Fruit fly (Drosophila melanogaster) whole organism, embryonic: ENCODE measurements around the gene ck.

Source experiments
- CG10274 ChIP-seq: fragments of 200-800 bp; sonication (Bioruptor generic); optimal IDR thresholded peaks from 3 replicates; lab custom pipeline; 2017; ENCODE audit warnings: missing biosample characterization, mild to moderate bottlenecking, missing genetic modification characterization
- CG11398 ChIP-seq: fragments of 200-800 bp; sonication (Bioruptor generic); optimal IDR thresholded peaks from 2 replicates; lab custom pipeline; 2016; ENCODE audit warnings: missing biosample characterization, missing genetic modification characterization
- CG13287 ChIP-seq: fragments of 200-800 bp; sonication (Bioruptor generic); IDR thresholded peaks from 2 replicates; pipeline ENCODE4 v1.3.6; 2022; ENCODE audit warnings: missing biosample characterization, missing genetic modification characterization; ENCODE audit not compliant: partially characterized antibody
- CG13296 ChIP-seq: fragments of 200-800 bp; sonication (Bioruptor generic); optimal IDR thresholded peaks from 3 replicates; lab custom pipeline; 2018; ENCODE audit warnings: missing biosample characterization, mild to moderate bottlenecking, missing genetic modification characterization
- CG14965 ChIP-seq: fragments of 200-800 bp; sonication (Bioruptor generic); optimal IDR thresholded peaks from 2 replicates; lab custom pipeline; 2016; ENCODE audit warnings: missing biosample characterization, missing genetic modification characterization, borderline replicate concordance
- CG17186 ChIP-seq: fragments of 200-800 bp; sonication (Bioruptor generic); optimal IDR thresholded peaks from 3 replicates; lab custom pipeline; 2017; ENCODE audit warnings: missing biosample characterization, missing genetic modification reagents, missing genetic modification characterization
- CG33213 ChIP-seq: fragments of 200-800 bp; sonication (Bioruptor generic); optimal IDR thresholded peaks from 3 replicates; lab custom pipeline; 2016; ENCODE audit warnings: missing biosample characterization, missing genetic modification characterization
- CG4730 ChIP-seq: fragments of 200-800 bp; sonication (Bioruptor generic); IDR thresholded peaks from 2 replicates; pipeline ENCODE4 v1.3.6; 2022; ENCODE audit warnings: missing biosample characterization, missing genetic modification characterization
- CG5953 ChIP-seq: fragments of 200-800 bp; sonication (Bioruptor generic); IDR thresholded peaks from 2 replicates; pipeline ENCODE4 v1.3.6; 2022; ENCODE audit warnings: missing biosample characterization, missing genetic modification characterization
- CG6175 ChIP-seq: fragments of 200-800 bp; sonication (Bioruptor generic); IDR thresholded peaks from 3 replicates; pipeline ENCODE4 v1.3.6; 2022; ENCODE audit warnings: missing biosample characterization, missing genetic modification characterization
- CG6689 ChIP-seq: fragments of 200-800 bp; sonication (Bioruptor generic); IDR thresholded peaks from 2 replicates; pipeline ENCODE4 v1.3.6; 2022; ENCODE audit warnings: missing biosample characterization, missing genetic modification characterization
- CG8478 ChIP-seq: fragments of >200 bp; optimal IDR thresholded peaks from 2 replicates; lab custom pipeline; 2018
- Dek ChIP-seq: fragments of 200-800 bp; sonication (Bioruptor generic); optimal IDR thresholded peaks from 3 replicates; lab custom pipeline; 2019; ENCODE audit warnings: missing biosample characterization, mild to moderate bottlenecking, missing genetic modification characterization, moderate library complexity
- Dip3 ChIP-seq: fragments of 200-800 bp; sonication (Bioruptor generic); optimal IDR thresholded peaks from 3 replicates; lab custom pipeline; 2016; ENCODE audit warnings: missing biosample characterization, missing genetic modification characterization
- E2f1 ChIP-seq: fragments of 200-800 bp; sonication (Bioruptor generic); IDR thresholded peaks from 2 replicates; pipeline ENCODE4 v1.3.6; 2022; ENCODE audit warnings: missing biosample characterization, missing genetic modification characterization
- Ets65A ChIP-seq: fragments of 200-800 bp; sonication (Bioruptor generic); peaks from one replicate; lab custom pipeline; 2016; ENCODE audit warnings: missing biosample characterization, missing genetic modification characterization
- Ets97D ChIP-seq: fragments of 200-800 bp; sonication (Bioruptor generic); optimal IDR thresholded peaks from 3 replicates; lab custom pipeline; 2016; ENCODE audit warnings: missing biosample characterization, missing genetic modification characterization
- HHEX ChIP-seq: fragments of 200-800 bp; sonication (Bioruptor generic); optimal IDR thresholded peaks from 3 replicates; lab custom pipeline; 2017; ENCODE audit warnings: missing biosample characterization, mild to moderate bottlenecking, missing genetic modification characterization, missing genetic modification reagents
- Jarid2 ChIP-seq: fragments of 200-800 bp; sonication (Bioruptor generic); optimal IDR thresholded peaks from 3 replicates; lab custom pipeline; 2017; ENCODE audit warnings: mild to moderate bottlenecking, missing biosample characterization, missing genetic modification reagents, missing genetic modification characterization
- MBD-R2 ChIP-seq: fragments of 200-800 bp; sonication (Bioruptor generic); IDR thresholded peaks from 2 replicates; pipeline ENCODE4 v1.3.6; 2022; ENCODE audit warnings: missing biosample characterization, missing genetic modification characterization
- Mrtf ChIP-seq: fragments of 200-800 bp; sonication (Bioruptor generic); IDR thresholded peaks from 3 replicates; pipeline ENCODE4 v1.3.6; 2022; ENCODE audit warnings: missing biosample characterization, missing genetic modification characterization
- Opbp ChIP-seq: fragments of 200-800 bp; sonication (Bioruptor generic); IDR thresholded peaks from 3 replicates; pipeline ENCODE4 v1.3.6; 2022; ENCODE audit warnings: missing biosample characterization, missing genetic modification characterization; ENCODE audit not compliant: partially characterized antibody
- TFAM ChIP-seq: fragments of 200-800 bp; sonication (Bioruptor generic); optimal IDR thresholded peaks from 2 replicates; lab custom pipeline; 2017; ENCODE audit warnings: missing biosample characterization, missing genetic modification characterization, inconsistent platforms
- YL-1 ChIP-seq: fragments of 200-800 bp; sonication (Bioruptor generic); optimal IDR thresholded peaks from 3 replicates; lab custom pipeline; 2017; ENCODE audit warnings: missing biosample characterization, mild to moderate bottlenecking, missing genetic modification characterization
- al ChIP-seq: fragments of 200-800 bp; sonication (Bioruptor generic); IDR thresholded peaks from 2 replicates; pipeline ENCODE4 v1.3.6; 2022; ENCODE audit warnings: missing biosample characterization, missing genetic modification characterization
- ase ChIP-seq: fragments of 200-800 bp; sonication (Bioruptor generic); IDR thresholded peaks from 3 replicates; pipeline ENCODE4 v1.3.6; 2022; ENCODE audit warnings: missing biosample characterization, missing genetic modification characterization
- az2 ChIP-seq: fragments of 200-800 bp; sonication (Bioruptor generic); optimal IDR thresholded peaks from 3 replicates; lab custom pipeline; 2016; ENCODE audit warnings: missing biosample characterization, missing genetic modification characterization
- btn ChIP-seq: fragments of 200-800 bp; sonication (Bioruptor generic); optimal IDR thresholded peaks from 2 replicates; lab custom pipeline; 2016; ENCODE audit warnings: missing biosample characterization, missing genetic modification characterization
- chif ChIP-seq, 2 experiments: fragments of 200-800 bp; sonication (Bioruptor generic); optimal IDR thresholded peaks; 3 replicates each; lab custom pipeline; 2016; ENCODE audit warnings: missing biosample characterization in 2 of 2, missing genetic modification characterization in 2 of 2
- chinmo ChIP-seq: fragments of 200-800 bp; sonication (Bioruptor generic); IDR thresholded peaks from 4 replicates; pipeline ENCODE4 v1.3.6; 2022; ENCODE audit warnings: missing biosample characterization, missing genetic modification characterization; ENCODE audit not compliant: partially characterized antibody
- corto ChIP-seq: fragments of 200-800 bp; sonication (Bioruptor generic); optimal IDR thresholded peaks from 2 replicates; lab custom pipeline; 2016; ENCODE audit warnings: missing biosample characterization, mild to moderate bottlenecking, missing genetic modification characterization, moderate library complexity
- croc ChIP-seq: fragments of 200-800 bp; sonication (Bioruptor generic); conservative IDR thresholded peaks from 3 replicates; pipeline ENCODE4 v1.3.6; 2022; ENCODE audit warnings: missing biosample characterization, missing genetic modification characterization
- ems ChIP-seq: fragments of 200-800 bp; sonication (Bioruptor generic); optimal IDR thresholded peaks from 3 replicates; lab custom pipeline; 2016; ENCODE audit warnings: missing biosample characterization, missing genetic modification characterization
- fd96Cb ChIP-seq: fragments of 200-800 bp; sonication (Bioruptor generic); optimal IDR thresholded peaks from 2 replicates; lab custom pipeline; 2018; ENCODE audit warnings: missing biosample characterization, mild to moderate bottlenecking, missing genetic modification characterization, moderate library complexity
- ftz-f1 ChIP-seq: fragments of 200-800 bp; sonication (Bioruptor generic); optimal IDR thresholded peaks from 2 replicates; lab custom pipeline; 2016; ENCODE audit warnings: missing biosample characterization, missing genetic modification characterization
- gfzf ChIP-seq: fragments of 200-800 bp; sonication (Bioruptor generic); optimal IDR thresholded peaks from 2 replicates; lab custom pipeline; 2016; ENCODE audit warnings: missing biosample characterization, mild to moderate bottlenecking, missing genetic modification characterization, moderate library complexity
- ham ChIP-seq: fragments of 200-800 bp; sonication (Bioruptor generic); IDR thresholded peaks from 2 replicates; pipeline ENCODE4 v1.3.6; 2022; ENCODE audit warnings: missing biosample characterization, missing genetic modification characterization
- insv ChIP-seq, 2 experiments: fragments of 200-800 bp; sonication (Bioruptor generic); optimal IDR thresholded peaks; 3 replicates each; lab custom pipeline; 2016 to 2018; ENCODE audit warnings: missing biosample characterization in 2 of 2, missing genetic modification characterization in 2 of 2
- jigr1 ChIP-seq: fragments of 200-800 bp; sonication (Bioruptor generic); IDR thresholded peaks from 3 replicates; pipeline ENCODE4 v1.3.6; 2022; ENCODE audit warnings: missing biosample characterization, missing genetic modification characterization
- lbe ChIP-seq: fragments of 200-800 bp; sonication (Bioruptor generic); optimal IDR thresholded peaks from 2 replicates; lab custom pipeline; 2016; ENCODE audit warnings: missing biosample characterization, mild to moderate bottlenecking, missing genetic modification characterization
- mirr ChIP-seq: fragments of 200-800 bp; sonication (Bioruptor generic); optimal IDR thresholded peaks from 3 replicates; lab custom pipeline; 2018; ENCODE audit warnings: missing biosample characterization, mild to moderate bottlenecking, missing genetic modification characterization
- rib ChIP-seq: fragments of 200-800 bp; sonication (Bioruptor generic); IDR thresholded peaks from 2 replicates; pipeline ENCODE4 v1.3.6; 2022; ENCODE audit warnings: missing biosample characterization, missing genetic modification characterization
- row ChIP-seq: fragments of 200-800 bp; sonication (Bioruptor generic); IDR thresholded peaks from 3 replicates; pipeline ENCODE4 v1.3.6; 2022; ENCODE audit warnings: missing biosample characterization, missing genetic modification characterization
- sim ChIP-seq: fragments of 200-800 bp; sonication (Bioruptor generic); IDR thresholded peaks from 2 replicates; pipeline ENCODE4 v1.3.6; 2022; ENCODE audit warnings: missing biosample characterization, missing genetic modification characterization
- sob ChIP-seq: fragments of 200-800 bp; sonication (Bioruptor generic); IDR thresholded peaks from 2 replicates; pipeline ENCODE4 v1.3.6; 2022; ENCODE audit warnings: missing biosample characterization, missing genetic modification characterization
- sr ChIP-seq: fragments of 200-800 bp; sonication (Bioruptor generic); IDR thresholded peaks from 3 replicates; pipeline ENCODE4 v1.3.6; 2022; ENCODE audit warnings: missing biosample characterization, missing genetic modification characterization
- tgo ChIP-seq: fragments of 200-800 bp; sonication (Bioruptor generic); IDR thresholded peaks from 3 replicates; pipeline ENCODE4 v1.3.6; 2022; ENCODE audit warnings: missing biosample characterization, missing genetic modification characterization
- zf30C ChIP-seq: fragments of 200-800 bp; sonication (Bioruptor generic); optimal IDR thresholded peaks from 3 replicates; lab custom pipeline; 2018; ENCODE audit warnings: missing biosample characterization, mild to moderate bottlenecking, missing genetic modification characterization
- zfh1 ChIP-seq: fragments of 200-800 bp; sonication (Bioruptor generic); IDR thresholded peaks from 3 replicates; pipeline ENCODE4 v1.3.6; 2022; ENCODE audit warnings: missing biosample characterization, missing genetic modification characterization

The ck gene

dm6 chr2L:15038339-15039308 lies 19.0 kb downstream of the ck start, which contains the start of gene CIAPIN1 (continued):
- TF ChIP-seq TFAM (GFP tag; lab: Kevin White, UChicago), result no peak
- no peak for TF ChIP-seq CG5953 (GFP tag; lab: Robert Waterston, UW)
- TF ChIP-seq gfzf (GFP tag; lab: Kevin White, UChicago), result no peak
- TF ChIP-seq ase (GFP tag; lab: Robert Waterston, UW), result no peak
- no peak for TF ChIP-seq zf30C (GFP tag; lab: Kevin White, UChicago)
- TF ChIP-seq sob (GFP tag; lab: Robert Waterston, UW), result no peak
- no peak for TF ChIP-seq CG11398 (GFP tag; lab: Kevin White, UChicago)
- TF ChIP-seq CG10274, result no peak
- TF ChIP-seq sim (GFP tag; lab: Robert Waterston, UW), result no peak
- TF ChIP-seq fd96Cb (tag; lab: Kevin White, UChicago), result no peak
- TF ChIP-seq btn (GFP tag; lab: Kevin White, UChicago), result no peak
- TF ChIP-seq corto (GFP tag; lab: Kevin White, UChicago), result no peak
- TF ChIP-seq mirr (GFP tag; lab: Kevin White, UChicago), result no peak
- no peak for TF ChIP-seq CG13296 (GFP tag; lab: Kevin White, UChicago)
- TF ChIP-seq CG6689 (GFP tag; lab: Robert Waterston, UW), result no peak
- no peak for TF ChIP-seq zfh1 (GFP tag; lab: Robert Waterston, UW)
- TF ChIP-seq CG6175 (GFP tag; lab: Robert Waterston, UW), result no peak

- TF ChIP-seq CG33213 (no peak), ham (GFP tag; lab: Robert Waterston, UW) (0 out of 2 replicates have a peak, but pooled peaks have one; percentile 19), YL-1 (GFP tag; lab: Kevin White, UChicago) (no peak), Mrtf (0 out of 3 replicates have a peak, but pooled peaks have one; percentile 54), CG8478 (lab: Kevin White, UChicago) (no peak), rib (no peak), row (GFP tag; lab: Robert Waterston, UW) (no peak), chif (GFP tag; optimal IDR thresholded peaks at IDR 0.05; lab: Kevin White, UChicago) (no peak), CG4730 (GFP tag; lab: Robert Waterston, UW) (no peak), Ets97D (GFP tag; lab: Kevin White, UChicago) (no peak), croc (no peak), CG13287 (peak; percentile 15; the same call in 1 of the 2 replicates), al (GFP tag; lab: Robert Waterston, UW) (no peak), insv (GFP tag; optimal IDR thresholded peaks at IDR 0.05; lab: Kevin White, UChicago) (no peak), jigr1 (GFP tag; lab: Robert Waterston, UW) (no peak), Ets65A (no peak), chinmo (GFP tag; lab: Robert Waterston, UW) (peak; percentile 87; the same call in 3 of the 4 replicates), sr (GFP tag; lab: Robert Waterston, UW) (no peak), E2f1 (GFP tag; lab: Robert Waterston, UW) (no peak), az2 (GFP tag; lab: Kevin White, UChicago) (no peak), Opbp (GFP tag; lab: Robert Waterston, UW) (no peak), Jarid2 (peak; percentile 55), ems (GFP tag; lab: Kevin White, UChicago) (no peak), Dip3 (GFP tag; lab: Kevin White, UChicago) (no peak), ftz-f1 (GFP tag; lab: Kevin White, UChicago) (peak; percentile 72), CG17186 (GFP tag; lab: Kevin White, UChicago) (no peak), CG14965 (no peak), MBD-R2 (GFP tag; lab: Robert Waterston, UW) (no peak), tgo (GFP tag; lab: Robert Waterston, UW) (no peak), Dek (tag; lab: Kevin White, UChicago) (no peak), HHEX (GFP tag; lab: Kevin White, UChicago) (no peak), lbe (GFP tag; lab: Kevin White, UChicago) (no peak)
These were observed 22.3 kb downstream of the ck start, which contains the start of gene yellow-c for dm6 chr2L:15035366-15035765. yellow-c (plus strand) TSS chr2L:15035394.
